Worm (Caenorhabditis elegans) whole organism, young adult: ENCODE measurements around the gene ceh-48.

Source experiments
- B0336.3 ChIP-seq: fragments of 200-800 bp; sonication (Bioruptor generic); IDR thresholded peaks from 2 replicates; pipeline ENCODE4 v1.3.6; 2022; ENCODE audit warnings: missing genetic modification characterization, missing compliant biosample characterization
- C06A6.2 ChIP-seq: fragments of 200-800 bp; sonication (Bioruptor generic); conservative IDR thresholded peaks from 2 replicates; pipeline ENCODE4 v1.3.6; 2022; ENCODE audit warnings: missing genetic modification characterization, missing compliant biosample characterization
- D2030.7 ChIP-seq: fragments of 200-800 bp; sonication (Bioruptor generic); IDR thresholded peaks from 2 replicates; pipeline ENCODE4 v1.3.6; 2022; ENCODE audit warnings: missing genetic modification reagents, missing genetic modification characterization, missing compliant biosample characterization
- F23B12.7 ChIP-seq: sonication (generic microtip); optimal IDR thresholded peaks from 2 replicates; lab custom pipeline; 2017; ENCODE audit warnings: missing genetic modification characterization, mild to moderate bottlenecking, missing compliant biosample characterization, antibody characterized with exemption, moderate library complexity; ENCODE audit not compliant: insufficient read depth
- F37B4.10 ChIP-seq: fragments of 200-800 bp; sonication (Bioruptor generic); IDR thresholded peaks from 2 replicates; pipeline ENCODE4 v1.3.6; 2022; ENCODE audit warnings: missing genetic modification characterization, missing compliant biosample characterization
- K11D2.4 ChIP-seq: fragments of 200-800 bp; sonication (Bioruptor generic); IDR thresholded peaks from 2 replicates; pipeline ENCODE4 v1.3.6; 2022; ENCODE audit warnings: missing genetic modification reagents, missing genetic modification characterization, missing compliant biosample characterization
- K12H6.12 ChIP-seq: fragments of 200-800 bp; sonication (Bioruptor generic); optimal IDR thresholded peaks from 2 replicates; lab custom pipeline; 2018; ENCODE audit warnings: mild to moderate bottlenecking, missing genetic modification characterization, missing compliant biosample characterization
- T26A5.8 ChIP-seq: sonication (generic microtip); optimal IDR thresholded peaks from 2 replicates; lab custom pipeline; 2016; ENCODE audit warnings: missing genetic modification characterization, missing compliant biosample characterization
- Y56A3A.18 ChIP-seq: fragments of 200-800 bp; sonication (Bioruptor generic); IDR thresholded peaks from 2 replicates; pipeline ENCODE4 v1.3.6; 2022; ENCODE audit warnings: missing genetic modification reagents, missing genetic modification characterization, missing compliant biosample characterization
- ZK185.1 ChIP-seq: sonication (generic microtip); optimal IDR thresholded peaks from 2 replicates; lab custom pipeline; 2016; ENCODE audit warnings: mild to moderate bottlenecking, missing genetic modification characterization, missing compliant biosample characterization; ENCODE audit not compliant: poor library complexity, severe bottlenecking
- attf-5 ChIP-seq: fragments of 200-800 bp; sonication (Bioruptor generic); optimal IDR thresholded peaks from 2 replicates; lab custom pipeline; 2018; ENCODE audit warnings: mild to moderate bottlenecking, missing genetic modification characterization, missing compliant biosample characterization
- ccch-3 ChIP-seq: fragments of 200-800 bp; sonication (Bioruptor generic); optimal IDR thresholded peaks from 2 replicates; lab custom pipeline; 2018; ENCODE audit warnings: mild to moderate bottlenecking, missing genetic modification characterization, missing compliant biosample characterization
- dpl-1 ChIP-seq: fragments of 150-350 bp; optimal IDR thresholded peaks from 2 replicates; lab custom pipeline; 2014; ENCODE audit warnings: missing biosample characterization, missing genetic modification reagents, missing genetic modification characterization
- efl-1 ChIP-seq: fragments of 150-350 bp; optimal IDR thresholded peaks from 2 replicates; lab custom pipeline; 2014; ENCODE audit warnings: missing biosample characterization, missing genetic modification reagents, missing genetic modification characterization
- egrh-3 ChIP-seq: fragments of 200-800 bp; sonication (Bioruptor generic); IDR thresholded peaks from 2 replicates; pipeline ENCODE4 v1.3.6; 2022; ENCODE audit warnings: missing genetic modification reagents, missing genetic modification characterization, missing compliant biosample characterization
- ekl-4 ChIP-seq: fragments of 200-800 bp; sonication (Bioruptor generic); IDR thresholded peaks from 2 replicates; pipeline ENCODE4 v1.3.6; 2022; ENCODE audit warnings: missing genetic modification reagents, missing genetic modification characterization, missing compliant biosample characterization
- ets-4 ChIP-seq: fragments of 200-800 bp; sonication (Bioruptor generic); optimal IDR thresholded peaks from 2 replicates; lab custom pipeline; 2018; ENCODE audit warnings: mild to moderate bottlenecking, missing genetic modification characterization, missing compliant biosample characterization
- hmg-1.2 ChIP-seq: fragments of 200-800 bp; sonication (Bioruptor generic); IDR thresholded peaks from 2 replicates; pipeline ENCODE4 v1.3.6; 2022; ENCODE audit warnings: missing genetic modification reagents, missing genetic modification characterization, missing compliant biosample characterization
- lag-1 ChIP-seq: fragments of 200-800 bp; sonication (Bioruptor generic); IDR thresholded peaks from 2 replicates; pipeline ENCODE4 v1.3.6; 2022; ENCODE audit warnings: missing genetic modification reagents, missing genetic modification characterization, missing compliant biosample characterization
- let-526 ChIP-seq: fragments of 200-800 bp; sonication (Bioruptor generic); IDR thresholded peaks from 2 replicates; pipeline ENCODE4 v1.3.6; 2022; ENCODE audit warnings: missing genetic modification reagents, missing genetic modification characterization, missing compliant biosample characterization
- let-607 ChIP-seq, 2 experiments: fragments of 200-800 bp in 1 of 2; sonication (Bioruptor generic) in 1 of 2; sonication (generic microtip) in 1 of 2; optimal IDR thresholded peaks; 2 replicates each; lab custom pipeline; 2016 to 2018; ENCODE audit warnings: mild to moderate bottlenecking in 2 of 2, missing compliant biosample characterization in 2 of 2, missing genetic modification characterization in 2 of 2, moderate library complexity in 2 of 2, missing genotype in 1 of 2
- lin-40 ChIP-seq: sonication (generic microtip); optimal IDR thresholded peaks from 2 replicates; lab custom pipeline; 2016; ENCODE audit warnings: missing genetic modification characterization, mild to moderate bottlenecking, missing compliant biosample characterization, missing genotype, missing genetic modification reagents
- lin-54 ChIP-seq: fragments of 200-800 bp; sonication (Bioruptor generic); optimal IDR thresholded peaks from 2 replicates; lab custom pipeline; 2018; ENCODE audit warnings: mild to moderate bottlenecking, missing genetic modification characterization, missing compliant biosample characterization
- lsl-1 ChIP-seq: fragments of 200-800 bp; sonication (Bioruptor generic); optimal IDR thresholded peaks from 2 replicates; lab custom pipeline; 2018; ENCODE audit warnings: mild to moderate bottlenecking, missing genetic modification characterization, moderate library complexity, missing compliant biosample characterization
- madf-10 ChIP-seq: sonication (generic microtip); optimal IDR thresholded peaks from 2 replicates; lab custom pipeline; 2016; ENCODE audit warnings: mild to moderate bottlenecking, missing genetic modification characterization, missing compliant biosample characterization
- madf-3 ChIP-seq: fragments of 200-800 bp; sonication (Bioruptor generic); IDR thresholded peaks from 2 replicates; pipeline ENCODE4 v1.3.6; 2022; ENCODE audit warnings: missing genetic modification reagents, missing genetic modification characterization, missing compliant biosample characterization
- madf-6 ChIP-seq: fragments of 200-800 bp; sonication (Bioruptor generic); IDR thresholded peaks from 2 replicates; pipeline ENCODE4 v1.3.6; 2022; ENCODE audit warnings: missing genetic modification reagents, missing genetic modification characterization, missing compliant biosample characterization
- mcd-1 ChIP-seq: fragments of 200-800 bp; sonication (Bioruptor generic); IDR thresholded peaks from 2 replicates; pipeline ENCODE4 v1.3.6; 2022; ENCODE audit warnings: missing genetic modification reagents, missing genetic modification characterization, missing compliant biosample characterization
- mel-28 ChIP-seq: sonication (generic microtip); optimal IDR thresholded peaks from 2 replicates; lab custom pipeline; 2016; ENCODE audit warnings: borderline replicate concordance, mild to moderate bottlenecking, missing genetic modification characterization, missing compliant biosample characterization
- nfyb-1 ChIP-seq: fragments of 200-800 bp; sonication (Bioruptor generic); IDR thresholded peaks from 2 replicates; pipeline ENCODE4 v1.3.6; 2022; ENCODE audit warnings: missing genetic modification reagents, missing genetic modification characterization, missing compliant biosample characterization
- nhr-27 ChIP-seq: fragments of 200-800 bp; sonication (Bioruptor generic); optimal IDR thresholded peaks from 2 replicates; lab custom pipeline; 2018; ENCODE audit warnings: mild to moderate bottlenecking, missing genetic modification characterization, moderate library complexity, missing compliant biosample characterization
- nhr-80 ChIP-seq: sonication (generic microtip); optimal IDR thresholded peaks from 2 replicates; lab custom pipeline; 2016; ENCODE audit warnings: missing genetic modification characterization, missing compliant biosample characterization
- pbrm-1 ChIP-seq: fragments of 200-800 bp; sonication (Bioruptor generic); IDR thresholded peaks from 2 replicates; pipeline ENCODE4 v1.3.6; 2022; ENCODE audit warnings: missing genetic modification reagents, missing genetic modification characterization, missing compliant biosample characterization
- rec-8 ChIP-seq, 2 experiments: sonication (generic microtip); optimal IDR thresholded peaks; 2 replicates each; lab custom pipeline; 2016; ENCODE audit warnings: mild to moderate bottlenecking in 2 of 2, missing genetic modification characterization in 2 of 2, missing genetic modification reagents in 2 of 2, missing genotype in 2 of 2, missing biosample characterization in 1 of 2, missing compliant biosample characterization in 1 of 2, moderate library complexity in 1 of 2
- repo-1 ChIP-seq: sonication (generic microtip); optimal IDR thresholded peaks from 2 replicates; lab custom pipeline; 2017; ENCODE audit warnings: mild to moderate bottlenecking, missing genetic modification characterization, missing compliant biosample characterization
- sdz-38 ChIP-seq: sonication (generic microtip); optimal IDR thresholded peaks from 2 replicates; lab custom pipeline; 2016; ENCODE audit warnings: missing genotype, missing genetic modification characterization, missing compliant biosample characterization
- snpc-3.4 ChIP-seq: sonication (generic microtip); optimal IDR thresholded peaks from 2 replicates; lab custom pipeline; 2017; ENCODE audit warnings: missing genetic modification characterization, mild to moderate bottlenecking, missing compliant biosample characterization, antibody characterized with exemption, moderate library complexity, missing genotype, missing genetic modification reagents
- snpc-4 ChIP-seq, 5 experiments: fragments of 150-350 bp in 1 of 5; sonication (generic microtip) in 4 of 5; optimal IDR thresholded peaks; 2 replicates each; lab custom pipeline; 2014 to 2018; ENCODE audit warnings: missing genetic modification characterization in 5 of 5, missing biosample characterization in 3 of 5, antibody characterized with exemption in 2 of 5, mild to moderate bottlenecking in 2 of 5, missing compliant biosample characterization in 2 of 5, missing genotype in 2 of 5, moderate library complexity in 2 of 5, missing genetic modification reagents in 1 of 5
- tbp1 ChIP-seq: fragments of 200-800 bp; sonication (Bioruptor generic); optimal IDR thresholded peaks from 2 replicates; lab custom pipeline; 2018; ENCODE audit warnings: mild to moderate bottlenecking, missing genetic modification characterization, missing compliant biosample characterization
- tbx-9 ChIP-seq: sonication (generic microtip); optimal IDR thresholded peaks from 2 replicates; lab custom pipeline; 2016; ENCODE audit warnings: borderline replicate concordance, missing genetic modification characterization, inconsistent platforms, missing compliant biosample characterization
- unc-62 ChIP-seq: fragments of 150-350 bp; optimal IDR thresholded peaks from 2 replicates; lab custom pipeline; 2014; ENCODE audit warnings: missing biosample characterization, missing genetic modification reagents, missing genetic modification characterization
- xnd-1 ChIP-seq: sonication (generic microtip); optimal IDR thresholded peaks from 2 replicates; lab custom pipeline; 2016; ENCODE audit warnings: missing genotype, missing genetic modification reagents, missing genetic modification characterization, missing compliant biosample characterization
- ztf-25 ChIP-seq: fragments of 200-800 bp; sonication (Bioruptor generic); IDR thresholded peaks from 2 replicates; pipeline ENCODE4 v1.3.6; 2022; ENCODE audit warnings: missing genetic modification reagents, missing genetic modification characterization, missing compliant biosample characterization

The ceh-48 gene

DNA sequence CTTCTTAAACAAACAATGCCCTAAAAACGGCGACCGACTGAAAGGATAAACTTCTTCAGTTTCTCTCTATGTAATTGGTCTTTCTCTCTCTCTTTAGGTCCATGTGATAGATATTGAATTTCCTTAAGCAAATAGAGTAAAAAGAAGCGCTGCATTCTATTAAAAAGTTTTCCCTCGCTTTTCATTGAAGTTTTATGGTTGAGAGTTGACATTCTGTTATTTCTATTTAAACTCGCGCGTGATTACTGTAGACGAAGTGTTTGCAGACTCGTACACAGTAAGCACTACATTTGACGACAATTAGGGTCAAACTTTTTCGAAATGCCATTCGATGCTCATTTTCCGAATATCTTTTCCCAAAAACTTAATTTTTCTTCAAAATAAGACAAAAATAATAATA is 34.8 kb upstream of the ceh-48 start (continued):
- TF ChIP-seq nhr-27 (tag; lab: Kevin White, UChicago) (no peak), efl-1 (GFP tag; lab: Kevin White, UChicago) (peak; percentile 61), lin-54 (GFP tag; lab: Kevin White, UChicago) (peak; percentile 46), madf-3 (GFP tag; lab: Robert Waterston, UW) (no peak), egrh-3 (GFP tag; lab: Robert Waterston, UW) (no peak), tbx-9 (no peak), sdz-38 (no peak), mel-28 (tag; lab: Kevin White, UChicago) (no peak), ets-4 (GFP tag; lab: Kevin White, UChicago) (no peak), let-526 (GFP tag; lab: Robert Waterston, UW) (no peak)
- TF ChIP-seq, all 124 proteins: peak for 10

DNA sequence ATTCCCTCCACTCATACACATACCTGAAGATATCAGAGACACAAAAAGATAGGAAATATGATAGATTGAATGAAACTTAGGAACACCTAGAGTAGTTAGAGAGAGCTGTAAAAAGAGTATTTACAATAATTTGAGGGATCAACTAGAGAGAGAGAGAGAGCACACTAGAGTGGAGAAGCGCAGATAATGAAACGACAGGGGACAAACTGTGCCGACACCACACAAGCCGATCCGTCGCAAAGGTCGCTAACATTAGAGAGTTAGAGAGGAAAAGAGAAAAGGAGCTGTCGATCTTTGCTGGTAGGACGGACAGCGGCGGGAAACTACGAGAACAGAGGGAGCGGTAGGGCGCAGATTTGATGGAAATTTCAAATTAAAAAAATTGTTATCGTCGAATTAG is 26.8 kb upstream of the ceh-48 start, which contains the start of gene dyci-1:
TSS of gene dyci-1 (minus strand) at position 122 of the 400 bp plus-strand sequence.
- TF ChIP-seq mcd-1 (GFP tag; lab: Robert Waterston, UW) (peak; percentile 47; the same call in 1 of the 2 replicates), nfyb-1 (GFP tag; lab: Robert Waterston, UW) (peak; percentile 36; the same call in 1 of the 2 replicates), madf-6 (0 out of 2 replicates have a peak, but pooled peaks have one; percentile 18), lsl-1 (GFP tag; lab: Kevin White, UChicago) (no peak), hmg-1.2 (peak; percentile 62; the same call in 1 of the 2 replicates), nhr-80 (tag; lab: Kevin White, UChicago) (peak; percentile 27), pbrm-1 (GFP tag; lab: Robert Waterston, UW) (0 out of 2 replicates have a peak, but pooled peaks have one; percentile 11), K12H6.12 (no peak), C06A6.2 (no peak), ZK185.1 (tag; lab: Kevin White, UChicago) (peak; percentile 3), attf-5 (GFP tag; lab: Kevin White, UChicago) (peak; percentile 7)

DNA sequence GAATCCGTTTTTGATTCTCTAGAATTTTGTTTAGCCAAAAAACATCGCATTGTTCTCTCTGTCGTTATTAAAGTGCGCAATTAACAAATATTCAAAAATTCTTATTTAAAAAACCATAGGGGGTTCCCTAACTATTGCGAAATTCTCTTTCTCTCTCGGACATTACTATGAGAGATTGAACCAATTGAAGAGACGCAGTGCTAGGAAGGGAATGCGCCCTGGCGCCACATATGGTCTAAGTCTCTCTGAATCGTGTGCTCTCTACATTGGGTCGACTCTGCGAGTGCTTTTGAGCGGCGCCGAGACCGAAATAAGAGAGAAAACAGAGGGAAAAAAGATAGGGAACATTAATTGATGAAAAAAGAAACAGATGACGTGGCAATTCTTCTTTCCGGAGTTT is 26.0 kb upstream of the ceh-48 start:
- TF ChIP-seq mel-28 (tag; lab: Kevin White, UChicago) = no peak
- peak; percentile 21; the same call in 1 of the 2 replicates for TF ChIP-seq K11D2.4
- TF ChIP-seq ekl-4 (GFP tag; lab: Robert Waterston, UW) = no peak
- TF ChIP-seq ZK185.1 (tag; lab: Kevin White, UChicago) = peak; percentile 21
- peak; percentile 17 for TF ChIP-seq madf-10 (tag; lab: Kevin White, UChicago)
- no peak for TF ChIP-seq snpc-3.4 (tag; lab: Kevin White, UChicago)
- no peak for TF ChIP-seq rec-8 (tag; optimal IDR thresholded peaks at IDR 0.05; lab: Kevin White, UChicago)
- TF ChIP-seq F23B12.7 (tag; lab: Kevin White, UChicago) = no peak
- peak; percentile 39 for TF ChIP-seq tbp1 (GFP tag; lab: Kevin White, UChicago)
- no peak for TF ChIP-seq ztf-25 (GFP tag; lab: Robert Waterston, UW)
- peak; percentile 17; the same call in 1 of the 2 replicates for TF ChIP-seq B0336.3
- TF ChIP-seq nfyb-1 (GFP tag; lab: Robert Waterston, UW) = 0 out of 2 replicates have a peak, but pooled peaks have one; percentile 35
- TF ChIP-seq C06A6.2 = no peak
- TF ChIP-seq repo-1 (tag; lab: Kevin White, UChicago) = peak; percentile 42
- TF ChIP-seq unc-62 = no peak
- TF ChIP-seq snpc-4 (GFP tag; optimal IDR thresholded peaks at IDR 0.05; lab: Kevin White, UChicago) = no peak
- peak in 3 of 4 experiments; percentile 27 to 35 (median 30) for TF ChIP-seq snpc-4 (tag; optimal IDR thresholded peaks at IDR 0.05; lab: Kevin White, UChicago)
- TF ChIP-seq dpl-1 (GFP tag; lab: Kevin White, UChicago) = no peak
- no peak for TF ChIP-seq xnd-1 (tag; lab: Kevin White, UChicago)
- TF ChIP-seq lin-40 (tag; lab: Kevin White, UChicago) = peak; percentile 63
- TF ChIP-seq egrh-3 (GFP tag; lab: Robert Waterston, UW) = no peak
- TF ChIP-seq ets-4 (GFP tag; lab: Kevin White, UChicago) = no peak
- TF ChIP-seq Y56A3A.18 = peak; percentile 45; the same call in 1 of the 2 replicates
- peak; percentile 33 to 70 for TF ChIP-seq let-607 (tag; optimal IDR thresholded peaks at IDR 0.05; lab: Kevin White, UChicago)
- no peak for TF ChIP-seq T26A5.8 (tag; lab: Kevin White, UChicago)
- peak; percentile 57 for TF ChIP-seq K12H6.12
- no peak for TF ChIP-seq D2030.7 (GFP tag; lab: Robert Waterston, UW)
- TF ChIP-seq F37B4.10 (GFP tag; lab: Robert Waterston, UW) = no peak
- no peak for TF ChIP-seq ccch-3 (GFP tag; lab: Kevin White, UChicago)
- peak; percentile 44 for TF ChIP-seq lin-54 (GFP tag; lab: Kevin White, UChicago)
- TF ChIP-seq lag-1 = no peak
